Comparison of ENCODE assay signal across 5 worm cellular contexts in the genomic region with DNA sequence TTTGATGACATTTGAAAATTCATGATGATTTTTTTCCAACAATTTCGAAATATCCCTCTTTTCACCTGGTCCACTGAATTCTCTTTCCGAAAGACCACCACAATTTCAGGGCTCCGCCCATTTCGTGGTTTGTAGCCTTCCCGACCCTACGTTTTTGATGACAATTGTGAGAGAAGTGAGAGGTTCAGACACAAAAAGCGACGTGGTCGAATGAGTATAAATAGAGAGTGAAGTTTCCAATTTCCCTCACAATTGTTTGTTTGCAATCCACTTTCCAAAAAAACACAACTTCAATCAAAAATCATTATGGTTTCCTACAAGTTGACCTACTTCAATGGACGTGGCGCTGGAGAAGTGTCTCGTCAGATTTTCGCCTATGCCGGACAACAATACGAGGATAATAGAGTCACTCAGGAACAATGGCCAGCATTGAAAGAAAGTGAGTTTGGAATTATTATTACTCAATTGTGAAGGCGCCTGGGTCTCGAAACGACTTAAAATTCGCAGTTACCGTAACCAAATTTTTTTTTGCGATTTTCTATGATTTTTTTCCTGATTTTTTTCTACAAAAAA.
A peak's percentile ranks its signal among the peaks of the same experiment; 100 is the strongest.
TF ChIP-seq lines count a peak whose summit lies in the region.

A gene (plus strand): TSS at position 246 of the 573 bp plus-strand sequence.

TF ChIP-seq in whole organism, L1 larva, 84 proteins besides CTCF, POLR2A, EP300 and RAD21 (continued from another document and continues in another):
- TF ChIP-seq ama-1 (optimal IDR thresholded peaks at IDR 0.05; lab: Kevin White, UChicago) (no peak), tbx-2 (tag; optimal IDR thresholded peaks at IDR 0.05; lab: Kevin White, UChicago) (peak; percentile 44), nhr-90 (tag; optimal IDR thresholded peaks at IDR 0.05; lab: Kevin White, UChicago; ENCODE audit: poor library complexity) (peak; percentile 43), sptf-1 (tag; optimal IDR thresholded peaks at IDR 0.05; lab: Kevin White, UChicago) (no peak), C16A3.4 (tag; optimal IDR thresholded peaks at IDR 0.05; lab: Kevin White, UChicago) (no peak), nhr-76 (tag; optimal IDR thresholded peaks at IDR 0.05; lab: Kevin White, UChicago) (no peak), mef-2 (tag; optimal IDR thresholded peaks at IDR 0.05; lab: Kevin White, UChicago) (no peak), hlh-17 (GFP tag; optimal IDR thresholded peaks at IDR 0.05; lab: Kevin White, UChicago; ENCODE audit: borderline replicate concordance) (no peak), mab-9 (GFP tag; IDR thresholded peaks at IDR 0.05; lab: Robert Waterston, UW) (no peak), ces-1 (GFP tag; optimal IDR thresholded peaks at IDR 0.05; lab: Kevin White, UChicago) (no peak), isw-1 (GFP tag; IDR thresholded peaks at IDR 0.05; lab: Robert Waterston, UW) (peak; percentile 27), unc-62 (GFP tag; optimal IDR thresholded peaks at IDR 0.05; lab: Kevin White, UChicago) (no peak), egl-13 (tag; optimal IDR thresholded peaks at IDR 0.05; lab: Kevin White, UChicago) (no peak), nhr-47 (tag; optimal IDR thresholded peaks at IDR 0.05; lab: Kevin White, UChicago) (peak; percentile 50), pqm-1 (tag; optimal IDR thresholded peaks at IDR 0.05; lab: Kevin White, UChicago) (no peak), fkh-10 (GFP tag; optimal IDR thresholded peaks at IDR 0.05; lab: Kevin White, UChicago) (no peak), nhr-237 (tag; optimal IDR thresholded peaks at IDR 0.05; lab: Kevin White, UChicago) (peak; percentile 72), blmp-1 (tag; optimal IDR thresholded peaks at IDR 0.05; lab: Kevin White, UChicago) (peak; percentile 68), efl-3 (GFP tag; optimal IDR thresholded peaks at IDR 0.05; lab: Kevin White, UChicago) (no peak), unc-86 (tag; optimal IDR thresholded peaks at IDR 0.05; lab: Kevin White, UChicago) (no peak), nhr-84 (tag; optimal IDR thresholded peaks at IDR 0.05; lab: Kevin White, UChicago) (no peak), mdl-1 (tag; optimal IDR thresholded peaks at IDR 0.05; lab: Kevin White, UChicago) (peak in 1 of 2 experiments; percentile 9), tlp-1 (tag; optimal IDR thresholded peaks at IDR 0.05; lab: Kevin White, UChicago) (no peak), ceh-88 (GFP tag; IDR thresholded peaks at IDR 0.05; lab: Robert Waterston, UW) (no peak), lin-14 (GFP tag; optimal IDR thresholded peaks at IDR 0.05; lab: Kevin White, UChicago) (peak; percentile 91), C04F5.9 (tag; optimal IDR thresholded peaks at IDR 0.05; lab: Kevin White, UChicago) (no peak)

TF ChIP-seq in whole organism, L2 larva, 48 proteins besides CTCF, POLR2A, EP300 and RAD21 (continued from another document and continues in another):
- TF ChIP-seq peb-1 (tag; optimal IDR thresholded peaks at IDR 0.05; lab: Kevin White, UChicago) (no peak), ztf-1 (GFP tag; conservative IDR thresholded peaks at IDR 0.05; lab: Robert Waterston, UW) (no peak), nhr-6 (tag; optimal IDR thresholded peaks at IDR 0.05; lab: Kevin White, UChicago) (no peak), crh-2 (tag; optimal IDR thresholded peaks at IDR 0.05; lab: Kevin White, UChicago) (peak; percentile 48), lin-39 (tag; optimal IDR thresholded peaks at IDR 0.05; lab: Kevin White, UChicago) (no peak), lin-11 (tag; optimal IDR thresholded peaks at IDR 0.05; lab: Kevin White, UChicago) (no peak), elt-1 (tag; optimal IDR thresholded peaks at IDR 0.05; lab: Kevin White, UChicago) (no peak), ceh-82 (tag; optimal IDR thresholded peaks at IDR 0.05; lab: Kevin White, UChicago) (no peak), unc-62 (GFP tag; optimal IDR thresholded peaks at IDR 0.05; lab: Kevin White, UChicago) (no peak), skn-1 (tag; optimal IDR thresholded peaks at IDR 0.05; lab: Kevin White, UChicago) (peak; percentile 85), mbf-1 (tag; optimal IDR thresholded peaks at IDR 0.05; lab: Kevin White, UChicago) (no peak), snpc-4 (tag; optimal IDR thresholded peaks at IDR 0.05; lab: Kevin White, UChicago) (no peak), gmeb-1 (tag; optimal IDR thresholded peaks at IDR 0.05; lab: Kevin White, UChicago) (no peak), unc-39 (tag; optimal IDR thresholded peaks at IDR 0.05; lab: Kevin White, UChicago) (no peak), nhr-129 (tag; optimal IDR thresholded peaks at IDR 0.05; lab: Kevin White, UChicago) (peak; percentile 86), nhr-237 (tag; optimal IDR thresholded peaks at IDR 0.05; lab: Kevin White, UChicago) (no peak), mdl-1 (tag; optimal IDR thresholded peaks at IDR 0.05; lab: Kevin White, UChicago) (peak in 1 of 2 experiments; percentile 2), zag-1 (tag; optimal IDR thresholded peaks at IDR 0.05; lab: Kevin White, UChicago) (no peak), sem-4 (tag; optimal IDR thresholded peaks at IDR 0.05; lab: Kevin White, UChicago) (no peak), R02D3.7 (tag; optimal IDR thresholded peaks at IDR 0.05; lab: Kevin White, UChicago) (no peak), fos-1 (tag; optimal IDR thresholded peaks at IDR 0.05; lab: Kevin White, UChicago) (peak; percentile 68), nhr-12 (tag; optimal IDR thresholded peaks at IDR 0.05; lab: Kevin White, UChicago) (no peak), F13H6.1 (tag; optimal IDR thresholded peaks at IDR 0.05; lab: Kevin White, UChicago) (peak; percentile 61), nhr-25 (tag; optimal IDR thresholded peaks at IDR 0.05; lab: Kevin White, UChicago) (no peak), nhr-21 (tag; optimal IDR thresholded peaks at IDR 0.05; lab: Kevin White, UChicago) (no peak), blmp-1 (tag; optimal IDR thresholded peaks at IDR 0.05; lab: Kevin White, UChicago; ENCODE audit: insufficient read depth) (no peak), ZK546.5 (tag; optimal IDR thresholded peaks at IDR 0.05; lab: Kevin White, UChicago) (no peak)

TF ChIP-seq in whole organism, L3 larva, 47 proteins besides CTCF, POLR2A, EP300 and RAD21 (continued from another document):
- TF ChIP-seq fos-1 (tag; optimal IDR thresholded peaks at IDR 0.05; lab: Kevin White, UChicago) (no peak), nhr-28 (tag; optimal IDR thresholded peaks at IDR 0.05; lab: Kevin White, UChicago) (no peak), fkh-2 (tag; optimal IDR thresholded peaks at IDR 0.05; lab: Kevin White, UChicago) (no peak), pqm-1 (tag; optimal IDR thresholded peaks at IDR 0.05; lab: Kevin White, UChicago) (peak; percentile 17), lin-15B (tag; optimal IDR thresholded peaks at IDR 0.05; lab: Kevin White, UChicago) (peak; percentile 15), zag-1 (tag; optimal IDR thresholded peaks at IDR 0.05; lab: Kevin White, UChicago) (no peak), nhr-77 (tag; optimal IDR thresholded peaks at IDR 0.05; lab: Kevin White, UChicago) (no peak), elt-2 (tag; optimal IDR thresholded peaks at IDR 0.05; lab: Kevin White, UChicago) (peak; percentile 33), jun-1 (tag; optimal IDR thresholded peaks at IDR 0.05; lab: Kevin White, UChicago) (no peak), pha-4 (tag; optimal IDR thresholded peaks at IDR 0.05; lab: Kevin White, UChicago) (peak; percentile 89), hmg-11 (tag; optimal IDR thresholded peaks at IDR 0.05; lab: Kevin White, UChicago) (peak; percentile 9)
TF ChIP-seq in whole organism, L3 larva: peak in this region for 10.

TF ChIP-seq in whole organism, L4 larva, 104 proteins besides CTCF, POLR2A, EP300 and RAD21 (continued from another document):
- TF ChIP-seq nhr-102 (tag; optimal IDR thresholded peaks at IDR 0.05; lab: Kevin White, UChicago) = peak; percentile 55
- TF ChIP-seq madf-5 (GFP tag; IDR thresholded peaks at IDR 0.05; lab: Robert Waterston, UW) = no peak
- TF ChIP-seq hlh-11 (tag; optimal IDR thresholded peaks at IDR 0.05; lab: Kevin White, UChicago) = peak; percentile 37
- no peak for TF ChIP-seq nhr-42 (GFP tag; IDR thresholded peaks at IDR 0.05; lab: Robert Waterston, UW)
- TF ChIP-seq nhr-28 (tag; optimal IDR thresholded peaks at IDR 0.05; lab: Kevin White, UChicago) = peak; percentile 98
- TF ChIP-seq daf-16 (GFP tag; optimal IDR thresholded peaks at IDR 0.05; lab: Kevin White, UChicago) = no peak
- peak; percentile 68 for TF ChIP-seq daf-16 (tag; optimal IDR thresholded peaks at IDR 0.05; lab: Kevin White, UChicago)
- TF ChIP-seq lin-15B (tag; optimal IDR thresholded peaks at IDR 0.05; lab: Kevin White, UChicago) = no peak
- TF ChIP-seq mxl-3 (GFP tag; optimal IDR thresholded peaks at IDR 0.05; lab: Kevin White, UChicago) = peak; percentile 92

TF ChIP-seq in whole organism, late embryonic, 69 proteins besides CTCF, POLR2A, EP300 and RAD21 (continued from another document):
- no peak for TF ChIP-seq pat-9 (tag; optimal IDR thresholded peaks at IDR 0.05; lab: Kevin White, UChicago)
- no peak for TF ChIP-seq ceh-2 (tag; optimal IDR thresholded peaks at IDR 0.05; lab: Kevin White, UChicago)
- peak; percentile 29 for TF ChIP-seq ceh-18 (tag; optimal IDR thresholded peaks at IDR 0.05; lab: Kevin White, UChicago)
- TF ChIP-seq ceh-48 (tag; optimal IDR thresholded peaks at IDR 0.05; lab: Kevin White, UChicago) = no peak
- no peak for TF ChIP-seq unc-42 (tag; optimal IDR thresholded peaks at IDR 0.05; lab: Kevin White, UChicago)
- TF ChIP-seq unc-55 (GFP tag; optimal IDR thresholded peaks at IDR 0.05; lab: Kevin White, UChicago) = peak; percentile 50
- TF ChIP-seq ceh-24 (tag; optimal IDR thresholded peaks at IDR 0.05; lab: Kevin White, UChicago) = no peak
- TF ChIP-seq che-1 (tag; optimal IDR thresholded peaks at IDR 0.05; lab: Kevin White, UChicago) = no peak
- no peak for TF ChIP-seq pax-1 (tag; optimal IDR thresholded peaks at IDR 0.05; lab: Kevin White, UChicago)
- TF ChIP-seq unc-86 (tag; optimal IDR thresholded peaks at IDR 0.05; lab: Kevin White, UChicago) = no peak
- no peak for TF ChIP-seq pag-3 (tag; optimal IDR thresholded peaks at IDR 0.05; lab: Kevin White, UChicago; ENCODE audit: borderline replicate concordance)
- TF ChIP-seq ceh-45 (GFP tag; IDR thresholded peaks at IDR 0.05; lab: Robert Waterston, UW) = no peak
